Fruit fly (Drosophila melanogaster): Measurements from ENCODE around the gene CG9360.

Gene CG9360

dm6 chrX:11764540-11765136 is at the start of gene CG9360:
Gene CG9360, minus strand, starts transcription at chrX:11764590.
- no peak for TF ChIP-seq Hr78 (GFP tag; optimal IDR thresholded peaks at IDR 0.05)
- no peak for TF ChIP-seq GATAd (GFP tag; optimal IDR thresholded peaks at IDR 0.05)
- no peak for TF ChIP-seq rgr (GFP tag; optimal IDR thresholded peaks at IDR 0.05)
- TF ChIP-seq CG32264 (GFP tag; optimal IDR thresholded peaks at IDR 0.05): no peak
- no peak for TF ChIP-seq CG9705 (GFP tag; optimal IDR thresholded peaks at IDR 0.05)
- TF ChIP-seq dsf (GFP tag; optimal IDR thresholded peaks at IDR 0.05; ENCODE audit: borderline replicate concordance): no peak
- TF ChIP-seq jim (GFP tag; optimal IDR thresholded peaks at IDR 0.05): no peak
- no peak for TF ChIP-seq dl (GFP tag; optimal IDR thresholded peaks at IDR 0.05; ENCODE audit: insufficient read depth in 1 of 2, partially characterized antibody in 2 of 2)
- no peak for TF ChIP-seq Dfd (GFP tag; optimal IDR thresholded peaks at IDR 0.05)
- TF ChIP-seq fru (GFP tag; optimal IDR thresholded peaks at IDR 0.05): no peak
- no peak for TF ChIP-seq dmrt93B (GFP tag; optimal IDR thresholded peaks at IDR 0.05)
- no peak for TF ChIP-seq woc (GFP tag; optimal IDR thresholded peaks at IDR 0.05)
- TF ChIP-seq Rel (GFP tag; optimal IDR thresholded peaks at IDR 0.05): no peak
- no peak for TF ChIP-seq Rel (tag; optimal IDR thresholded peaks at IDR 0.05)
- no peak for TF ChIP-seq Hnf4 (GFP tag; optimal IDR thresholded peaks at IDR 0.05)
- TF ChIP-seq Sp1 (GFP tag; optimal IDR thresholded peaks at IDR 0.05): no peak

DNA sequence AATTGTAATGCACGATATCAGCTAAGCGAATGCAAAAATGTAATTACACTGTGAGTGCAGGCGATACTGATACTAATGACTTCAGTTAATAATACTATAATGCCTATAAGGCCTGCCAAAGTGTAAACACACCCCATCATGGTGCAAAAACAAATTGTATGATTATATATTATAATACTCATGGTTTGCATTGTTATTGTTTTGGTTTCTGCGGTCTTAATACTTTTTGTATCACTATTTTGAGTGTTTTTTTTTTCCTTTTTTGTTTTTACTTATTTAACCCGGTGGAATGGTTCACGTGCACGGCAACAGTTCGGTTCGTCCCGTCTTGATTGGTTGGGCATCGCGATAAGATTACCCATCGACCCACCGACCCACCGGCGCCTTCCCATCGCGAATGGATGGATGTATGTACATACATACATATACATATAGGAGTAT is 49.4 kb upstream of the CG9360 start:
- TF ChIP-seq h (GFP tag; optimal IDR thresholded peaks at IDR 0.05) (no peak), tai (GFP tag; optimal IDR thresholded peaks at IDR 0.05) (no peak), usp (GFP tag; optimal IDR thresholded peaks at IDR 0.05) (no peak), fru (GFP tag; optimal IDR thresholded peaks at IDR 0.05) (no peak), N (GFP tag; optimal IDR thresholded peaks at IDR 0.05) (no peak), Mio (GFP tag; optimal IDR thresholded peaks at IDR 0.05) (no peak), Rel (GFP tag; optimal IDR thresholded peaks at IDR 0.05) (no peak), Rel (tag; optimal IDR thresholded peaks at IDR 0.05) (no peak), Hnf4 (GFP tag; optimal IDR thresholded peaks at IDR 0.05) (no peak), Abd-B (GFP tag; optimal IDR thresholded peaks at IDR 0.05) (no peak), GATAd (GFP tag; optimal IDR thresholded peaks at IDR 0.05) (no peak), Vsx2 (GFP tag; optimal IDR thresholded peaks at IDR 0.05; ENCODE audit: partially characterized antibody) (no peak), lola (GFP tag; optimal IDR thresholded peaks at IDR 0.05) (no peak), jim (GFP tag; optimal IDR thresholded peaks at IDR 0.05) (no peak), Dif (GFP tag; optimal IDR thresholded peaks at IDR 0.05; ENCODE audit: partially characterized antibody) (no peak), psq (GFP tag; optimal IDR thresholded peaks at IDR 0.05) (no peak), ey (GFP tag; optimal IDR thresholded peaks at IDR 0.05) (no peak), dl (GFP tag; optimal IDR thresholded peaks at IDR 0.05; ENCODE audit: insufficient read depth in 1 of 2, partially characterized antibody in 2 of 2) (no peak)

DNA sequence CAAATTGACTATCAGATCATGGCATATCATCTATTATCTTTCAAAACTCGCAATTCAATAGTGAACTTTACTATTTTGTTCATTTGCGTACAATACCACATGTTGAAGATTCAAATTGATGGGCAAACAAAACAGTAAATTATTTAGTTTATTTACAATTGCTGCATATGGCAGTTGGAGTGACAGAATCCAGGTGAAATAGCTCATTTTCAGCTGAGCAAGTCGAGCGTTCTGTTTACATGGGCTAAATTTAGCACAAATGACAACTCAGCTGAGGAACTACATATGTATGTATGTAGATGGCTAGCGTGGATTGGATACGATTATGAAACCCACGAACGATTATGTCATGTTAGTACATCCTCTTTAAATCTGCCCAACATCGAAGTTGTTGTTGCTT is 48.4 kb upstream of the CG9360 start:
- TF ChIP-seq br (GFP tag; optimal IDR thresholded peaks at IDR 0.05) (no peak), Hr83 (GFP tag; optimal IDR thresholded peaks at IDR 0.05; ENCODE audit: poor library complexity, severe bottlenecking) (peak; percentile 31), Rel (GFP tag; optimal IDR thresholded peaks at IDR 0.05) (no peak), Rel (tag; optimal IDR thresholded peaks at IDR 0.05) (no peak), h (GFP tag; optimal IDR thresholded peaks at IDR 0.05) (peak; percentile 33), brk (GFP tag; optimal IDR thresholded peaks at IDR 0.05) (no peak), woc (GFP tag; optimal IDR thresholded peaks at IDR 0.05) (no peak), Dfd (GFP tag; optimal IDR thresholded peaks at IDR 0.05) (no peak), Hnf4 (GFP tag; optimal IDR thresholded peaks at IDR 0.05) (peak; percentile 36), GATAd (GFP tag; optimal IDR thresholded peaks at IDR 0.05) (no peak), psq (GFP tag; optimal IDR thresholded peaks at IDR 0.05) (no peak), usp (GFP tag; optimal IDR thresholded peaks at IDR 0.05) (no peak), Mio (GFP tag; optimal IDR thresholded peaks at IDR 0.05) (no peak), Vsx2 (GFP tag; optimal IDR thresholded peaks at IDR 0.05; ENCODE audit: partially characterized antibody) (no peak), CG9705 (GFP tag; optimal IDR thresholded peaks at IDR 0.05) (no peak), HLH106 (tag; optimal IDR thresholded peaks at IDR 0.05) (no peak), foxo (GFP tag; optimal IDR thresholded peaks at IDR 0.05) (no peak), Sp1 (GFP tag; optimal IDR thresholded peaks at IDR 0.05) (peak; percentile 40)

Measured in whole organism, wandering third instar larva.